Fruit fly (Drosophila melanogaster) whole organism, embryonic: ENCODE measurements around the gene Hecw.
A peak's percentile ranks its signal among the peaks of the same experiment; 100 is the strongest.

Experiments used
- Antp ChIP-seq: fragments of 200-800 bp; sonication (Bioruptor generic); optimal IDR thresholded peaks from 3 replicates; lab custom pipeline; 2016; ENCODE audit warnings: missing biosample characterization, missing genetic modification characterization
- CG10654 ChIP-seq: fragments of 200-800 bp; sonication (Bioruptor generic); optimal IDR thresholded peaks from 2 replicates; lab custom pipeline; 2016; ENCODE audit warnings: missing biosample characterization, missing genetic modification characterization
- CG11398 ChIP-seq: fragments of 200-800 bp; sonication (Bioruptor generic); optimal IDR thresholded peaks from 2 replicates; lab custom pipeline; 2016; ENCODE audit warnings: missing biosample characterization, missing genetic modification characterization
- CG13296 ChIP-seq: fragments of 200-800 bp; sonication (Bioruptor generic); optimal IDR thresholded peaks from 3 replicates; lab custom pipeline; 2018; ENCODE audit warnings: missing biosample characterization, mild to moderate bottlenecking, missing genetic modification characterization
- CG15269 ChIP-seq: fragments of 200-800 bp; sonication (Bioruptor generic); optimal IDR thresholded peaks from 2 replicates; lab custom pipeline; 2018; ENCODE audit warnings: missing biosample characterization, mild to moderate bottlenecking, missing genetic modification characterization, moderate library complexity
- CG17829 ChIP-seq: fragments of 200-800 bp; optimal IDR thresholded peaks from 2 replicates; lab custom pipeline; 2019; ENCODE audit warnings: missing biosample characterization, mild to moderate bottlenecking, missing genetic modification characterization, moderate library complexity
- CG1832 ChIP-seq: fragments of 200-800 bp; sonication (Bioruptor generic); optimal IDR thresholded peaks from 2 replicates; lab custom pipeline; 2017; ENCODE audit warnings: missing biosample characterization, mild to moderate bottlenecking, missing genetic modification characterization, inconsistent platforms
- CG18476 ChIP-seq: fragments of 200-800 bp; sonication (Bioruptor generic); optimal IDR thresholded peaks from 2 replicates; lab custom pipeline; 2016; ENCODE audit warnings: missing biosample characterization, mild to moderate bottlenecking, missing genetic modification characterization
- CG32532 ChIP-seq: fragments of 200-800 bp; sonication (Bioruptor generic); IDR thresholded peaks from 2 replicates; pipeline ENCODE4 v1.3.6; 2022; ENCODE audit warnings: missing biosample characterization, missing genetic modification characterization
- CG3281 ChIP-seq: fragments of 200-800 bp; sonication (Bioruptor generic); optimal IDR thresholded peaks from 3 replicates; lab custom pipeline; 2017; ENCODE audit warnings: missing biosample characterization, mild to moderate bottlenecking, missing genetic modification characterization
- CG4730 ChIP-seq: fragments of 200-800 bp; sonication (Bioruptor generic); IDR thresholded peaks from 2 replicates; pipeline ENCODE4 v1.3.6; 2022; ENCODE audit warnings: missing biosample characterization, missing genetic modification characterization
- CG4820 ChIP-seq: fragments of 200-800 bp; sonication (Bioruptor generic); optimal IDR thresholded peaks from 3 replicates; lab custom pipeline; 2016; ENCODE audit warnings: missing biosample characterization, missing genetic modification characterization
- CG6689 ChIP-seq: fragments of 200-800 bp; sonication (Bioruptor generic); IDR thresholded peaks from 2 replicates; pipeline ENCODE4 v1.3.6; 2022; ENCODE audit warnings: missing biosample characterization, missing genetic modification characterization
- CG7372 ChIP-seq: fragments of 200-800 bp; sonication (Bioruptor generic); IDR thresholded peaks from 2 replicates; pipeline ENCODE4 v1.3.6; 2022; ENCODE audit warnings: missing biosample characterization, missing genetic modification characterization
- CG8478 ChIP-seq: fragments of >200 bp; optimal IDR thresholded peaks from 2 replicates; lab custom pipeline; 2018
- CG8924 ChIP-seq: fragments of 200-800 bp; optimal IDR thresholded peaks from 3 replicates; lab custom pipeline; 2019; ENCODE audit warnings: missing biosample characterization, mild to moderate bottlenecking, missing genetic modification characterization, moderate library complexity
- CTCF ChIP-seq: fragments of 200-800 bp; sonication (Bioruptor generic); optimal IDR thresholded peaks from 2 replicates; lab custom pipeline; 2017; ENCODE audit warnings: missing biosample characterization, mild to moderate bottlenecking, missing genetic modification characterization, moderate library complexity
- Chrac-16 ChIP-seq: fragments of 200-800 bp; sonication (Bioruptor generic); optimal IDR thresholded peaks from 3 replicates; lab custom pipeline; 2016; ENCODE audit warnings: missing biosample characterization, missing genetic modification characterization
- Deaf1 ChIP-seq: fragments of 200-800 bp; optimal IDR thresholded peaks from 3 replicates; lab custom pipeline; 2019; ENCODE audit warnings: missing biosample characterization, mild to moderate bottlenecking, missing genetic modification characterization, moderate library complexity
- Dfd ChIP-seq, 2 experiments: fragments of >200 bp; optimal IDR thresholded peaks; 2 replicates each; lab custom pipeline; 2017; ENCODE audit warnings: missing biosample characterization in 2 of 2, missing genetic modification characterization in 2 of 2
- Doc3 ChIP-seq: fragments of 200-800 bp; sonication (Bioruptor generic); IDR thresholded peaks from 3 replicates; pipeline ENCODE4 v1.3.6; 2022; ENCODE audit warnings: missing biosample characterization, missing genetic modification characterization; ENCODE audit not compliant: partially characterized antibody
- Gsc ChIP-seq: fragments of 200-800 bp; sonication (Bioruptor generic); IDR thresholded peaks from 2 replicates; pipeline ENCODE4 v1.3.6; 2022; ENCODE audit warnings: missing biosample characterization, missing genetic modification characterization
- Hey ChIP-seq: fragments of 200-800 bp; sonication (Bioruptor generic); optimal IDR thresholded peaks from 3 replicates; lab custom pipeline; 2018; ENCODE audit warnings: missing biosample characterization, mild to moderate bottlenecking, missing genetic modification characterization
- HmgD ChIP-seq: fragments of 200-800 bp; sonication (Bioruptor generic); optimal IDR thresholded peaks from 3 replicates; lab custom pipeline; 2016; ENCODE audit warnings: missing biosample characterization, missing genetic modification characterization
- Hr78 ChIP-seq, 2 experiments: fragments of 200-800 bp in 1 of 2; fragments of >200 bp in 1 of 2; sonication (Bioruptor generic) in 1 of 2; optimal IDR thresholded peaks; 2 replicates each; lab custom pipeline; 2017 to 2019; ENCODE audit warnings: missing biosample characterization in 2 of 2, missing genetic modification characterization in 2 of 2, mild to moderate bottlenecking in 1 of 2, moderate library complexity in 1 of 2
- Myb ChIP-seq: fragments of 200-800 bp; sonication (Bioruptor generic); optimal IDR thresholded peaks from 2 replicates; lab custom pipeline; 2016; ENCODE audit warnings: missing biosample characterization, missing genetic modification characterization
- Nf-YB ChIP-seq: fragments of 200-800 bp; sonication (Bioruptor generic); optimal IDR thresholded peaks from 3 replicates; lab custom pipeline; 2019; ENCODE audit warnings: missing biosample characterization, mild to moderate bottlenecking, missing genetic modification characterization, moderate library complexity
- Rx ChIP-seq: fragments of 200-800 bp; sonication (Bioruptor generic); IDR thresholded peaks from 2 replicates; pipeline ENCODE4 v1.3.6; 2022; ENCODE audit warnings: missing biosample characterization, missing genetic modification characterization
- Scr ChIP-seq: fragments of 200-800 bp; sonication (Bioruptor generic); IDR thresholded peaks from 2 replicates; pipeline ENCODE4 v1.3.6; 2022; ENCODE audit warnings: missing biosample characterization, missing genetic modification characterization; ENCODE audit not compliant: partially characterized antibody
- ase ChIP-seq: fragments of 200-800 bp; sonication (Bioruptor generic); IDR thresholded peaks from 3 replicates; pipeline ENCODE4 v1.3.6; 2022; ENCODE audit warnings: missing biosample characterization, missing genetic modification characterization
- bab2 ChIP-seq: fragments of 200-800 bp; sonication (Bioruptor generic); optimal IDR thresholded peaks from 2 replicates; lab custom pipeline; 2016; ENCODE audit warnings: missing biosample characterization, missing genetic modification characterization
- cas ChIP-seq: fragments of 200-800 bp; sonication (Bioruptor generic); IDR thresholded peaks from 2 replicates; pipeline ENCODE4 v1.3.6; 2022; ENCODE audit warnings: missing biosample characterization, missing genetic modification characterization
- cato ChIP-seq: fragments of 200-800 bp; sonication (Bioruptor generic); optimal IDR thresholded peaks from 2 replicates; lab custom pipeline; 2016; ENCODE audit warnings: missing biosample characterization, missing genetic modification characterization, borderline replicate concordance
- da ChIP-seq: fragments of 200-800 bp; sonication (Bioruptor generic); optimal IDR thresholded peaks from 2 replicates; lab custom pipeline; 2016; ENCODE audit warnings: missing biosample characterization, missing genetic modification characterization
- emc ChIP-seq: fragments of 200-800 bp; sonication (Bioruptor generic); optimal IDR thresholded peaks from 2 replicates; lab custom pipeline; 2016; ENCODE audit warnings: missing biosample characterization, missing genetic modification characterization
- ewg ChIP-seq: fragments of 200-800 bp; sonication (Bioruptor generic); optimal IDR thresholded peaks from 3 replicates; lab custom pipeline; 2017; ENCODE audit warnings: mild to moderate bottlenecking, missing biosample characterization, missing genetic modification reagents, missing genetic modification characterization
- hth ChIP-seq: fragments of >200 bp; optimal IDR thresholded peaks from 2 replicates; lab custom pipeline; 2017; ENCODE audit warnings: inconsistent platforms
- knrl ChIP-seq: fragments of 200-800 bp; sonication (Bioruptor generic); IDR thresholded peaks from 3 replicates; pipeline ENCODE4 v1.3.6; 2022; ENCODE audit warnings: missing biosample characterization, missing genetic modification characterization; ENCODE audit not compliant: partially characterized antibody
- lbe ChIP-seq: fragments of 200-800 bp; sonication (Bioruptor generic); optimal IDR thresholded peaks from 2 replicates; lab custom pipeline; 2016; ENCODE audit warnings: missing biosample characterization, mild to moderate bottlenecking, missing genetic modification characterization
- luna ChIP-seq: fragments of 200-800 bp; sonication (Bioruptor generic); optimal IDR thresholded peaks from 2 replicates; lab custom pipeline; 2016; ENCODE audit warnings: missing biosample characterization, missing genetic modification characterization
- nerfin-1 ChIP-seq: fragments of 200-800 bp; sonication (Bioruptor generic); optimal IDR thresholded peaks from 3 replicates; lab custom pipeline; 2019; ENCODE audit warnings: missing biosample characterization, mild to moderate bottlenecking, missing genetic modification characterization, moderate library complexity
- org-1 ChIP-seq: fragments of 200-800 bp; sonication (Bioruptor generic); optimal IDR thresholded peaks from 2 replicates; lab custom pipeline; 2017; ENCODE audit warnings: missing biosample characterization, missing genetic modification characterization
- pnt ChIP-seq: fragments of 200-800 bp; sonication (Bioruptor generic); optimal IDR thresholded peaks from 3 replicates; lab custom pipeline; 2016; ENCODE audit warnings: missing biosample characterization, missing genetic modification characterization
- psq ChIP-seq: fragments of 200-800 bp; sonication (Bioruptor generic); optimal IDR thresholded peaks from 2 replicates; lab custom pipeline; 2017; ENCODE audit warnings: missing biosample characterization, missing genetic modification characterization
- pzg ChIP-seq: fragments of 200-800 bp; sonication (Bioruptor generic); optimal IDR thresholded peaks from 3 replicates; lab custom pipeline; 2018; ENCODE audit warnings: missing biosample characterization, mild to moderate bottlenecking, missing genetic modification characterization, moderate library complexity
- ro ChIP-seq: fragments of 200-800 bp; sonication (Bioruptor generic); IDR thresholded peaks from 2 replicates; pipeline ENCODE4 v1.3.6; 2022; ENCODE audit warnings: missing biosample characterization, missing genetic modification characterization
- run ChIP-seq: fragments of 200-800 bp; sonication (Bioruptor generic); optimal IDR thresholded peaks from 3 replicates; lab custom pipeline; 2018; ENCODE audit warnings: missing biosample characterization, mild to moderate bottlenecking, missing genetic modification characterization
- sima ChIP-seq: fragments of 200-800 bp; sonication (Bioruptor generic); optimal IDR thresholded peaks from 2 replicates; lab custom pipeline; 2016; ENCODE audit warnings: missing biosample characterization, missing genetic modification characterization
- sisA ChIP-seq: fragments of 200-800 bp; sonication (Bioruptor generic); IDR thresholded peaks from 2 replicates; pipeline ENCODE4 v1.3.6; 2022; ENCODE audit warnings: missing biosample characterization, missing genetic modification characterization
- tap ChIP-seq: fragments of 200-800 bp; optimal IDR thresholded peaks from 3 replicates; lab custom pipeline; 2019; ENCODE audit warnings: missing biosample characterization, mild to moderate bottlenecking, missing genetic modification characterization, moderate library complexity
- tup ChIP-seq: fragments of 200-800 bp; sonication (Bioruptor generic); optimal IDR thresholded peaks from 2 replicates; lab custom pipeline; 2016; ENCODE audit warnings: missing biosample characterization, mild to moderate bottlenecking, missing genetic modification characterization, moderate library complexity

The Hecw gene

dm6 chrX:9583440-9584103 lies 25.2 kb upstream of the Hecw start (continued):
- peak; percentile 61 for TF ChIP-seq pnt (GFP tag; lab: Kevin White, UChicago)
- TF ChIP-seq emc (GFP tag; lab: Kevin White, UChicago), result peak; percentile 6
- TF ChIP-seq cas (GFP tag; lab: Robert Waterston, UW), result peak; percentile 84
- TF ChIP-seq HmgD (GFP tag; lab: Kevin White, UChicago), result no peak
- peak; percentile 11 for TF ChIP-seq pzg (GFP tag; lab: Kevin White, UChicago)
- TF ChIP-seq Gsc (GFP tag; lab: Robert Waterston, UW), result peak; percentile 65
- TF ChIP-seq CG15269, result peak; percentile 97
- no peak for TF ChIP-seq luna (GFP tag; lab: Kevin White, UChicago)
- TF ChIP-seq CG4730 (GFP tag; lab: Robert Waterston, UW), result peak; percentile 91
- TF ChIP-seq nerfin-1 (tag; lab: Kevin White, UChicago), result peak; percentile 91
- TF ChIP-seq CTCF (GFP tag; lab: Kevin White, UChicago), result peak; percentile 80
- TF ChIP-seq Doc3 (GFP tag; lab: Robert Waterston, UW), result no peak
- TF ChIP-seq da (GFP tag; lab: Kevin White, UChicago), result no peak
- peak; percentile 74 for TF ChIP-seq Deaf1 (tag; lab: Kevin White, UChicago)
- peak; percentile 38 for TF ChIP-seq Myb
- TF ChIP-seq CG13296 (GFP tag; lab: Kevin White, UChicago), result peak; percentile 96
- TF ChIP-seq CG32532 (GFP tag; lab: Robert Waterston, UW), result peak; percentile 96
- peak; percentile 77 for TF ChIP-seq CG4820
- peak; percentile 90 for TF ChIP-seq Chrac-16 (GFP tag; lab: Kevin White, UChicago)
- TF ChIP-seq psq, result peak; percentile 74
- TF ChIP-seq Scr (GFP tag; lab: Robert Waterston, UW), result no peak
- peak; percentile 94 for TF ChIP-seq CG17829 (tag; lab: Kevin White, UChicago)
- TF ChIP-seq org-1 (GFP tag; lab: Kevin White, UChicago), result peak; percentile 94
- TF ChIP-seq bab2 (GFP tag; lab: Kevin White, UChicago), result peak; percentile 65
- no peak for TF ChIP-seq hth
- TF ChIP-seq CG8924, result peak; percentile 97
- peak; percentile 22 for TF ChIP-seq CG11398 (GFP tag; lab: Kevin White, UChicago)
- peak; percentile 90 for TF ChIP-seq CG18476 (GFP tag; lab: Kevin White, UChicago)
- peak; percentile 92 for TF ChIP-seq CG7372 (GFP tag; lab: Robert Waterston, UW)
- TF ChIP-seq CG3281, result peak; percentile 96
- peak; percentile 28 for TF ChIP-seq Antp (GFP tag; lab: Kevin White, UChicago)
- TF ChIP-seq CG10654 (GFP tag; lab: Kevin White, UChicago), result peak; percentile 82
- peak; percentile 85 for TF ChIP-seq Rx (GFP tag; lab: Robert Waterston, UW)
- TF ChIP-seq CG8478, result no peak
- TF ChIP-seq cato, result peak; percentile 84
- no peak for TF ChIP-seq CG1832 (GFP tag; lab: Kevin White, UChicago)
- peak; percentile 65 for TF ChIP-seq Hey
- no peak for TF ChIP-seq sima (GFP tag; lab: Kevin White, UChicago)
- peak; percentile 87 for TF ChIP-seq ewg (GFP tag; lab: Kevin White, UChicago)
- peak; percentile 80 for TF ChIP-seq Nf-YB
- TF ChIP-seq tup, result peak; percentile 75
- TF ChIP-seq Dfd (GFP tag; optimal IDR thresholded peaks at IDR 0.05; lab: Kevin White, UChicago), result no peak
- TF ChIP-seq ro, result peak; percentile 86
- TF ChIP-seq ase, result peak; percentile 87
- TF ChIP-seq lbe (GFP tag; lab: Kevin White, UChicago), result peak; percentile 59
- peak in 1 of 2 experiments; percentile 83 for TF ChIP-seq Hr78 (GFP tag; optimal IDR thresholded peaks at IDR 0.05; lab: Kevin White, UChicago)
- TF ChIP-seq run, result peak; percentile 92
- TF ChIP-seq sisA (GFP tag; lab: Robert Waterston, UW), result peak; percentile 93
- TF ChIP-seq knrl (GFP tag; lab: Robert Waterston, UW), result no peak
- peak; percentile 96 for TF ChIP-seq CG6689 (GFP tag; lab: Robert Waterston, UW)
- peak; percentile 94 for TF ChIP-seq tap (tag; lab: Kevin White, UChicago)
